Fruit fly (Drosophila melanogaster) whole organism, embryonic: Measurements from ENCODE around the gene CG46439.

ENCODE experiments used
- Asciz ChIP-seq: fragments of 200-800 bp; sonication (Bioruptor generic); optimal IDR thresholded peaks from 2 replicates; lab custom pipeline; 2017; ENCODE audit warnings: missing biosample characterization, mild to moderate bottlenecking, missing genetic modification characterization, missing genetic modification reagents
- C15 ChIP-seq: fragments of 200-800 bp; sonication (Bioruptor generic); IDR thresholded peaks from 3 replicates; pipeline ENCODE4 v1.3.6; 2022; ENCODE audit warnings: missing biosample characterization, missing genetic modification characterization
- CG10147 ChIP-seq: fragments of 200-800 bp; sonication (Bioruptor generic); optimal IDR thresholded peaks from 2 replicates; lab custom pipeline; 2019; ENCODE audit warnings: missing biosample characterization, mild to moderate bottlenecking, missing genetic modification characterization, moderate library complexity
- CG10267 ChIP-seq: fragments of 200-800 bp; sonication (Bioruptor generic); optimal IDR thresholded peaks from 2 replicates; lab custom pipeline; 2018; ENCODE audit warnings: missing biosample characterization, mild to moderate bottlenecking, missing genetic modification characterization, moderate library complexity
- CG10431 ChIP-seq: fragments of 200-800 bp; sonication (Bioruptor generic); optimal IDR thresholded peaks from 3 replicates; lab custom pipeline; 2018; ENCODE audit warnings: missing biosample characterization, mild to moderate bottlenecking, missing genetic modification characterization
- CG11456 ChIP-seq: fragments of 200-800 bp; sonication (Bioruptor generic); IDR thresholded peaks from 3 replicates; pipeline ENCODE4 v1.3.6; 2022; ENCODE audit warnings: missing biosample characterization, missing genetic modification characterization
- CG1233 ChIP-seq: fragments of 200-800 bp; sonication (Bioruptor generic); optimal IDR thresholded peaks from 4 replicates; lab custom pipeline; 2018; ENCODE audit warnings: missing biosample characterization, mild to moderate bottlenecking, missing genetic modification characterization
- CG14965 ChIP-seq: fragments of 200-800 bp; sonication (Bioruptor generic); optimal IDR thresholded peaks from 2 replicates; lab custom pipeline; 2016; ENCODE audit warnings: missing biosample characterization, missing genetic modification characterization, borderline replicate concordance
- CG1602 ChIP-seq: fragments of 200-800 bp; sonication (Bioruptor generic); optimal IDR thresholded peaks from 3 replicates; lab custom pipeline; 2016; ENCODE audit warnings: missing biosample characterization, missing genetic modification characterization
- CG1603 ChIP-seq: fragments of 200-800 bp; sonication (Bioruptor generic); optimal IDR thresholded peaks from 2 replicates; lab custom pipeline; 2019; ENCODE audit warnings: missing biosample characterization, mild to moderate bottlenecking, missing genetic modification characterization, moderate library complexity
- CG17361 ChIP-seq: fragments of 200-800 bp; sonication (Bioruptor generic); IDR thresholded peaks from 3 replicates; pipeline ENCODE4 v1.3.6; 2022; ENCODE audit warnings: missing biosample characterization, missing genetic modification characterization
- CG1792 ChIP-seq: fragments of 200-800 bp; sonication (Bioruptor generic); optimal IDR thresholded peaks from 2 replicates; lab custom pipeline; 2016; ENCODE audit warnings: missing biosample characterization, missing genetic modification characterization
- CG18476 ChIP-seq: fragments of 200-800 bp; sonication (Bioruptor generic); optimal IDR thresholded peaks from 2 replicates; lab custom pipeline; 2016; ENCODE audit warnings: missing biosample characterization, mild to moderate bottlenecking, missing genetic modification characterization
- CG18764 ChIP-seq: fragments of 200-800 bp; sonication (Bioruptor generic); optimal IDR thresholded peaks from 3 replicates; lab custom pipeline; 2016; ENCODE audit warnings: missing biosample characterization, missing genetic modification characterization
- CG2120 ChIP-seq: fragments of 200-800 bp; sonication (Bioruptor generic); optimal IDR thresholded peaks from 3 replicates; lab custom pipeline; 2016; ENCODE audit warnings: missing biosample characterization, missing genetic modification characterization
- CG2712 ChIP-seq: fragments of 200-800 bp; optimal IDR thresholded peaks from 3 replicates; lab custom pipeline; 2019; ENCODE audit warnings: missing biosample characterization, mild to moderate bottlenecking, missing genetic modification characterization, moderate library complexity
- CG31365 ChIP-seq: fragments of 200-800 bp; sonication (Bioruptor generic); optimal IDR thresholded peaks from 2 replicates; lab custom pipeline; 2018; ENCODE audit warnings: missing biosample characterization, mild to moderate bottlenecking, missing genetic modification characterization
- CG32767 ChIP-seq: fragments of 200-800 bp; sonication (Bioruptor generic); IDR thresholded peaks from 2 replicates; pipeline ENCODE4 v1.3.6; 2022; ENCODE audit warnings: missing biosample characterization, missing genetic modification characterization
- CG34422 ChIP-seq: fragments of 200-800 bp; sonication (Bioruptor generic); IDR thresholded peaks from 3 replicates; pipeline ENCODE4 v1.3.6; 2022; ENCODE audit warnings: missing biosample characterization, missing genetic modification characterization
- CG3995 ChIP-seq: fragments of 200-800 bp; sonication (Bioruptor generic); optimal IDR thresholded peaks from 3 replicates; lab custom pipeline; 2016; ENCODE audit warnings: missing biosample characterization, missing genetic modification characterization
- CG42726 ChIP-seq: fragments of 200-800 bp; sonication (Bioruptor generic); IDR thresholded peaks from 2 replicates; pipeline ENCODE4 v1.3.6; 2022; ENCODE audit warnings: missing biosample characterization, missing genetic modification characterization; ENCODE audit not compliant: partially characterized antibody
- CG7745 ChIP-seq: fragments of 200-800 bp; sonication (Bioruptor generic); optimal IDR thresholded peaks from 2 replicates; lab custom pipeline; 2018; ENCODE audit warnings: missing biosample characterization, mild to moderate bottlenecking, missing genetic modification characterization, moderate library complexity
- D ChIP-seq, 2 experiments: fragments of 200-800 bp in 1 of 2; fragments of >200 bp in 1 of 2; sonication (Bioruptor generic) in 1 of 2; optimal IDR thresholded peaks; 2 replicates in 1 of 2; 3 replicates in 1 of 2; lab custom pipeline; 2017; ENCODE audit warnings: mild to moderate bottlenecking in 1 of 2, missing biosample characterization in 1 of 2, missing genetic modification characterization in 1 of 2, missing genetic modification reagents in 1 of 2
- Dad ChIP-seq: fragments of 200-800 bp; sonication (Bioruptor generic); optimal IDR thresholded peaks from 3 replicates; lab custom pipeline; 2016; ENCODE audit warnings: missing biosample characterization, missing genetic modification characterization
- Dll ChIP-seq: fragments of 200-800 bp; sonication (Bioruptor generic); IDR thresholded peaks from 4 replicates; pipeline ENCODE4 v1.3.6; 2022; ENCODE audit warnings: missing biosample characterization, missing genetic modification characterization; ENCODE audit not compliant: partially characterized antibody
- Doc2 ChIP-seq: fragments of 200-800 bp; sonication (Bioruptor generic); IDR thresholded peaks from 2 replicates; pipeline ENCODE4 v1.3.6; 2022; ENCODE audit warnings: missing biosample characterization, missing genetic modification characterization
- E2f2 ChIP-seq: fragments of 200-800 bp; sonication (Bioruptor generic); IDR thresholded peaks from 2 replicates; pipeline ENCODE4 v1.3.6; 2022; ENCODE audit warnings: missing biosample characterization, missing genetic modification characterization
- Eip74EF ChIP-seq, 2 experiments: fragments of 200-800 bp in 1 of 2; fragments of >200 bp in 1 of 2; sonication (Bioruptor generic) in 1 of 2; optimal IDR thresholded peaks; 2 replicates each; lab custom pipeline; 2017 to 2019; ENCODE audit warnings: missing biosample characterization in 2 of 2, missing genetic modification characterization in 2 of 2, mild to moderate bottlenecking in 1 of 2, moderate library complexity in 1 of 2
- H2.0 ChIP-seq: fragments of 200-800 bp; sonication (Bioruptor generic); IDR thresholded peaks from 2 replicates; pipeline ENCODE4 v1.3.6; 2022; ENCODE audit warnings: missing biosample characterization, missing genetic modification characterization
- Hmx ChIP-seq: fragments of 200-800 bp; sonication (Bioruptor generic); optimal IDR thresholded peaks from 2 replicates; lab custom pipeline; 2016; ENCODE audit warnings: missing biosample characterization, missing genetic modification characterization
- Mrtf ChIP-seq: fragments of 200-800 bp; sonication (Bioruptor generic); IDR thresholded peaks from 3 replicates; pipeline ENCODE4 v1.3.6; 2022; ENCODE audit warnings: missing biosample characterization, missing genetic modification characterization
- Neu2 ChIP-seq: fragments of 200-800 bp; sonication (Bioruptor generic); optimal IDR thresholded peaks from 3 replicates; lab custom pipeline; 2016; ENCODE audit warnings: missing biosample characterization, missing genetic modification characterization, borderline replicate concordance
- PHDP ChIP-seq: fragments of 200-800 bp; sonication (Bioruptor generic); optimal IDR thresholded peaks from 3 replicates; lab custom pipeline; 2018; ENCODE audit warnings: missing biosample characterization, mild to moderate bottlenecking, missing genetic modification characterization, moderate library complexity
- Taf1 ChIP-seq: fragments of 200-800 bp; sonication (Bioruptor generic); IDR thresholded peaks from 2 replicates; pipeline ENCODE4 v1.3.6; 2022; ENCODE audit warnings: missing biosample characterization, missing genetic modification characterization
- al ChIP-seq: fragments of 200-800 bp; sonication (Bioruptor generic); IDR thresholded peaks from 2 replicates; pipeline ENCODE4 v1.3.6; 2022; ENCODE audit warnings: missing biosample characterization, missing genetic modification characterization
- ash1 ChIP-seq: fragments of 200-800 bp; sonication (Bioruptor generic); optimal IDR thresholded peaks from 2 replicates; lab custom pipeline; 2018; ENCODE audit warnings: missing biosample characterization, mild to moderate bottlenecking, missing genetic modification characterization
- az2 ChIP-seq: fragments of 200-800 bp; sonication (Bioruptor generic); optimal IDR thresholded peaks from 3 replicates; lab custom pipeline; 2016; ENCODE audit warnings: missing biosample characterization, missing genetic modification characterization
- cad ChIP-seq: fragments of >200 bp; optimal IDR thresholded peaks from 2 replicates; lab custom pipeline; 2017; ENCODE audit warnings: missing biosample characterization, missing genetic modification characterization
- crp ChIP-seq, 2 experiments: fragments of 200-800 bp; sonication (Bioruptor generic); optimal IDR thresholded peaks; 2 replicates in 1 of 2; 3 replicates in 1 of 2; lab custom pipeline; 2017; ENCODE audit warnings: missing biosample characterization in 2 of 2, missing genetic modification characterization in 2 of 2, mild to moderate bottlenecking in 1 of 2, moderate library complexity in 1 of 2
- dimm ChIP-seq: fragments of 200-800 bp; sonication (Bioruptor generic); IDR thresholded peaks from 2 replicates; pipeline ENCODE4 v1.3.6; 2022; ENCODE audit warnings: missing biosample characterization, missing genetic modification characterization
- dm ChIP-seq: fragments of 200-800 bp; sonication (Bioruptor generic); optimal IDR thresholded peaks from 3 replicates; lab custom pipeline; 2016; ENCODE audit warnings: missing biosample characterization, missing genetic modification characterization
- ewg ChIP-seq: fragments of 200-800 bp; sonication (Bioruptor generic); optimal IDR thresholded peaks from 3 replicates; lab custom pipeline; 2017; ENCODE audit warnings: mild to moderate bottlenecking, missing biosample characterization, missing genetic modification reagents, missing genetic modification characterization
- fd64A ChIP-seq: fragments of 200-800 bp; sonication (Bioruptor generic); optimal IDR thresholded peaks from 3 replicates; lab custom pipeline; 2018; ENCODE audit warnings: missing biosample characterization, mild to moderate bottlenecking, missing genetic modification characterization
- lab ChIP-seq: fragments of 200-800 bp; sonication (Bioruptor generic); optimal IDR thresholded peaks from 3 replicates; lab custom pipeline; 2017; ENCODE audit warnings: missing biosample characterization, missing genetic modification characterization, mild to moderate bottlenecking, moderate library complexity, missing genetic modification reagents
- nmo ChIP-seq: fragments of 200-800 bp; sonication (Bioruptor generic); optimal IDR thresholded peaks from 2 replicates; lab custom pipeline; 2018; ENCODE audit warnings: missing biosample characterization, mild to moderate bottlenecking, missing genetic modification characterization, moderate library complexity
- otp ChIP-seq: fragments of 200-800 bp; sonication (Bioruptor generic); IDR thresholded peaks from 3 replicates; pipeline ENCODE4, ENCODE4 v1.3.6; 2022; ENCODE audit warnings: missing biosample characterization, missing genetic modification characterization
- pb ChIP-seq: fragments of 200-800 bp; sonication (Bioruptor generic); optimal IDR thresholded peaks from 3 replicates; lab custom pipeline; 2016; ENCODE audit warnings: missing biosample characterization, missing genetic modification characterization
- sima ChIP-seq: fragments of 200-800 bp; sonication (Bioruptor generic); optimal IDR thresholded peaks from 2 replicates; lab custom pipeline; 2016; ENCODE audit warnings: missing biosample characterization, missing genetic modification characterization
- sisA ChIP-seq: fragments of 200-800 bp; sonication (Bioruptor generic); IDR thresholded peaks from 2 replicates; pipeline ENCODE4 v1.3.6; 2022; ENCODE audit warnings: missing biosample characterization, missing genetic modification characterization
- trem ChIP-seq: fragments of 200-800 bp; optimal IDR thresholded peaks from 3 replicates; lab custom pipeline; 2019; ENCODE audit warnings: missing biosample characterization, mild to moderate bottlenecking, missing genetic modification characterization, moderate library complexity

The CG46439 gene

dm6 chr3L:11070372-11070854 is 25.6 kb downstream of the CG46439 start, which contains the start of gene Mocs1 (continued):
- TF ChIP-seq CG18476 (GFP tag; lab: Kevin White, UChicago) (no peak), sisA (GFP tag; lab: Robert Waterston, UW) (no peak), CG32767 (no peak), Dad (GFP tag; lab: Kevin White, UChicago) (no peak), CG1603 (tag; lab: Kevin White, UChicago) (no peak), Doc2 (GFP tag; lab: Robert Waterston, UW) (no peak), PHDP (tag; lab: Kevin White, UChicago) (peak; percentile 2), lab (GFP tag; lab: Kevin White, UChicago) (peak; percentile 68), CG17361 (GFP tag; lab: Robert Waterston, UW) (no peak), D (optimal IDR thresholded peaks at IDR 0.05; lab: Kevin White, UChicago) (no peak), D (GFP tag; optimal IDR thresholded peaks at IDR 0.05; lab: Kevin White, UChicago) (no peak), al (GFP tag; lab: Robert Waterston, UW) (no peak), ash1 (GFP tag; lab: Kevin White, UChicago) (no peak), CG11456 (GFP tag; lab: Robert Waterston, UW) (no peak), otp (0 out of 3 replicates have a peak, but pooled peaks have one; percentile 24), cad (no peak), CG14965 (GFP tag; lab: Kevin White, UChicago) (no peak), Asciz (no peak), Dll (no peak), Mrtf (GFP tag; lab: Robert Waterston, UW) (peak; percentile 13; the same call in 1 of the 3 replicates), fd64A (GFP tag; lab: Kevin White, UChicago) (no peak), CG1233 (no peak), dm (GFP tag; lab: Kevin White, UChicago) (no peak), CG31365 (no peak), dimm (GFP tag; lab: Robert Waterston, UW) (no peak), CG7745 (tag; lab: Kevin White, UChicago) (no peak), az2 (GFP tag; lab: Kevin White, UChicago) (no peak), CG1602 (GFP tag; lab: Kevin White, UChicago) (no peak), CG10147 (GFP tag; lab: Kevin White, UChicago) (no peak), Hmx (GFP tag; lab: Kevin White, UChicago) (no peak), Eip74EF (GFP tag; optimal IDR thresholded peaks at IDR 0.05; lab: Kevin White, UChicago) (no peak), CG10267 (tag; lab: Kevin White, UChicago) (peak; percentile 24), CG2120 (no peak), trem (tag; lab: Kevin White, UChicago) (no peak), CG34422 (GFP tag; lab: Robert Waterston, UW) (peak; percentile 77; the same call in 1 of the 3 replicates), C15 (GFP tag; lab: Robert Waterston, UW) (no peak), crp (GFP tag; optimal IDR thresholded peaks at IDR 0.05; lab: Kevin White, UChicago) (peak in 1 of 2 experiments; percentile 77), E2f2 (GFP tag; lab: Robert Waterston, UW) (no peak), CG2712 (no peak), sima (GFP tag; lab: Kevin White, UChicago) (no peak), CG10431 (GFP tag; lab: Kevin White, UChicago) (no peak), Taf1 (GFP tag; lab: Robert Waterston, UW) (no peak), pb (GFP tag; lab: Kevin White, UChicago) (no peak), CG18764 (GFP tag; lab: Kevin White, UChicago) (no peak), nmo (no peak), CG42726 (GFP tag; lab: Robert Waterston, UW) (peak; percentile 26; the same call in 1 of the 2 replicates), CG3995 (GFP tag; lab: Kevin White, UChicago) (no peak), Neu2 (GFP tag; lab: Kevin White, UChicago) (no peak), CG1792 (no peak), ewg (GFP tag; lab: Kevin White, UChicago) (no peak), H2.0 (GFP tag; lab: Robert Waterston, UW) (no peak)
